Worm (Caenorhabditis elegans): Measurements from ENCODE around the gene sra-31.

Gene sra-31

DNA sequence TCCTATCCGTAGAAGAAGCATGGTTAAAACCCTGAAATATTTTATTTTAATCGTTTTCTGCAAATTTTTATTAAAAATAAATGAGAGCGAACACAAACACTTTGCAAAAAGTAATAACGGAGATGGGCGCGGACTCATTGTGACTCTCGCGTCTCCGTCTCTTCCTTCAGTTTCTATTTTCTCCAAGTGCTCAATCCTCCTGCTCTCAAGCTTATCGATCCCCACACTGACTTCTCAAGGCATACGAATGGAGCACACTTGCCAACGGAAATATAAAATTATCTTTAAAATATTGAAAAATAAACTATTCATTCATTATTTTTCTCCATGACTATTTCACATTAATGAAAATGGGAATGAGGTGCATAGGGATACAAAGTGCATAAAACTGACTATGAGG is 19.8 kb upstream of the sra-31 start, which contains the start of gene dnj-8:
dnj-8 (minus strand) TSS at position 31 of the 400 bp plus-strand sequence.
- TF ChIP-seq ceh-58 (GFP tag; IDR thresholded peaks at IDR 0.05): no peak
- no peak for TF ChIP-seq ets-4 (GFP tag; optimal IDR thresholded peaks at IDR 0.05)
- TF ChIP-seq ztf-18 (tag; optimal IDR thresholded peaks at IDR 0.05): no peak
- TF ChIP-seq sdz-38 (tag; optimal IDR thresholded peaks at IDR 0.05): no peak
- no peak for TF ChIP-seq ztf-28 (GFP tag; IDR thresholded peaks at IDR 0.05)
- no peak for TF ChIP-seq Y56A3A.18 (GFP tag; IDR thresholded peaks at IDR 0.05)
- no peak for TF ChIP-seq Y95B8A.8 (GFP tag; IDR thresholded peaks at IDR 0.05)
- no peak for TF ChIP-seq lin-54 (GFP tag; optimal IDR thresholded peaks at IDR 0.05)
- no peak for TF ChIP-seq F33H1.4 (GFP tag; IDR thresholded peaks at IDR 0.05)
- TF ChIP-seq ztf-26 (tag; optimal IDR thresholded peaks at IDR 0.05): no peak
- no peak for TF ChIP-seq unc-130 (GFP tag; optimal IDR thresholded peaks at IDR 0.05)
- no peak for TF ChIP-seq ekl-4 (GFP tag; IDR thresholded peaks at IDR 0.05)
- TF ChIP-seq nfya-2 (GFP tag; IDR thresholded peaks at IDR 0.05): no peak
- TF ChIP-seq snpc-1.3 (tag; optimal IDR thresholded peaks at IDR 0.05; ENCODE audit: insufficient read depth): no peak
- TF ChIP-seq ztf-6 (GFP tag; IDR thresholded peaks at IDR 0.05): no peak

DNA sequence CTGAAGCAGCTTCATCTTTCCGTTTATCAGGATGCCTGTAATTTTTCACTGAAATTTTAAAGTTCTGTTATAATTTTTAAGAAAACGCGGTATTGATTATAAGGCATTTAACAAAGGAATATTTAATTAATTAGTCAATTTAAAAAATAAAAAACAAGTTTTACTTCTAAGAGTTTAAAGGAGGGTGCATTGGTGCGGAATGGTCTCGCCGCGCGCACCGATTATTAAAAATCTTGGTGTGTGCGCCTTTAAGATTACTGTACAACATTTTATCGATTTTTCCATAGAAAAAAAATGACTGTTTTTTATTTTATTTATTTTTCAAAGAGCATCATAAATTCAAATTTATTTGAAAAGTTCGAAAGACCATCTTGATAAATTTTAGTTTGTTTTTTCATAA is 19.2 kb upstream of the sra-31 start:
- no peak for TF ChIP-seq F52B5.7 (tag; optimal IDR thresholded peaks at IDR 0.05)
- no peak for TF ChIP-seq ztf-18 (tag; optimal IDR thresholded peaks at IDR 0.05)
- no peak for TF ChIP-seq ceh-58 (GFP tag; IDR thresholded peaks at IDR 0.05)
- no peak for TF ChIP-seq gei-17 (GFP tag; optimal IDR thresholded peaks at IDR 0.05)
- no peak for TF ChIP-seq sea-2 (GFP tag; IDR thresholded peaks at IDR 0.05)
- TF ChIP-seq F57A8.1 (GFP tag; optimal IDR thresholded peaks at IDR 0.05): no peak
- no peak for TF ChIP-seq egrh-3 (GFP tag; IDR thresholded peaks at IDR 0.05)
- 0 out of 2 replicates have a peak, but pooled peaks have one; percentile 29 for TF ChIP-seq D2030.7 (GFP tag; IDR thresholded peaks at IDR 0.05)
- no peak for TF ChIP-seq Y53G8AR.9 (GFP tag; conservative IDR thresholded peaks at IDR 0.05)
- no peak for TF ChIP-seq ztf-25 (GFP tag; IDR thresholded peaks at IDR 0.05)
- TF ChIP-seq C17E4.6 (GFP tag; IDR thresholded peaks at IDR 0.05): no peak
- TF ChIP-seq aptf-2 (GFP tag; conservative IDR thresholded peaks at IDR 0.05): no peak
- TF ChIP-seq ztf-22 (GFP tag; optimal IDR thresholded peaks at IDR 0.05): no peak
- peak; percentile 83 for TF ChIP-seq lsl-1 (GFP tag; optimal IDR thresholded peaks at IDR 0.05)
- no peak for TF ChIP-seq T07F8.4 (tag; optimal IDR thresholded peaks at IDR 0.05)
- TF ChIP-seq F39B2.1 (GFP tag; IDR thresholded peaks at IDR 0.05): no peak
- TF ChIP-seq sdz-38 (tag; optimal IDR thresholded peaks at IDR 0.05): no peak
- TF ChIP-seq fkh-3 (tag; optimal IDR thresholded peaks at IDR 0.05): no peak
- TF ChIP-seq unc-130 (GFP tag; optimal IDR thresholded peaks at IDR 0.05): no peak
- no peak for TF ChIP-seq ztf-6 (GFP tag; IDR thresholded peaks at IDR 0.05)
- no peak for TF ChIP-seq B0261.1 (tag; optimal IDR thresholded peaks at IDR 0.05)
- TF ChIP-seq pbrm-1 (GFP tag; IDR thresholded peaks at IDR 0.05): no peak
- no peak for TF ChIP-seq rec-8 (tag; optimal IDR thresholded peaks at IDR 0.05)
- no peak for TF ChIP-seq attf-6 (GFP tag; IDR thresholded peaks at IDR 0.05)
- TF ChIP-seq snpc-3.4 (tag; optimal IDR thresholded peaks at IDR 0.05): no peak
- TF ChIP-seq ceh-79 (tag; optimal IDR thresholded peaks at IDR 0.05): no peak
- TF ChIP-seq efl-1 (GFP tag; optimal IDR thresholded peaks at IDR 0.05): peak; percentile 15
- TF ChIP-seq aptf-3 (GFP tag; IDR thresholded peaks at IDR 0.05): no peak
- no peak for TF ChIP-seq lin-40 (tag; optimal IDR thresholded peaks at IDR 0.05)
- TF ChIP-seq mxl-1 (tag; optimal IDR thresholded peaks at IDR 0.05): no peak
- peak; percentile 62 for TF ChIP-seq madf-8 (GFP tag; conservative IDR thresholded peaks at IDR 0.05)
- TF ChIP-seq ceh-40 (GFP tag; IDR thresholded peaks at IDR 0.05): no peak
- no peak for TF ChIP-seq cebp-2 (GFP tag; IDR thresholded peaks at IDR 0.05)
- TF ChIP-seq B0336.3 (GFP tag; IDR thresholded peaks at IDR 0.05): no peak
- no peak for TF ChIP-seq hmg-1.2 (GFP tag; IDR thresholded peaks at IDR 0.05)
- TF ChIP-seq K11D2.4 (GFP tag; IDR thresholded peaks at IDR 0.05): no peak
- TF ChIP-seq C06A6.2 (GFP tag; conservative IDR thresholded peaks at IDR 0.05): no peak
- TF ChIP-seq hmg-20 (GFP tag; IDR thresholded peaks at IDR 0.05): no peak
- TF ChIP-seq madf-6 (GFP tag; IDR thresholded peaks at IDR 0.05): peak; percentile 81
